Worm (Caenorhabditis elegans) whole organism, midembryonic: ENCODE data around the gene mig-23.

Source experiments
- T22C8.4 ChIP-seq: fragments of 200-800 bp; sonication (Bioruptor generic); IDR thresholded peaks from 2 replicates; pipeline ENCODE4 v1.3.6; 2022; ENCODE audit warnings: missing genetic modification characterization, missing compliant biosample characterization
- cog-1 ChIP-seq: sonication (generic microtip); optimal IDR thresholded peaks from 2 replicates; lab custom pipeline; 2016; ENCODE audit warnings: missing genetic modification characterization, missing compliant biosample characterization
- flt-1 ChIP-seq: fragments of 200-800 bp; sonication (Bioruptor generic); IDR thresholded peaks from 2 replicates; pipeline ENCODE4 v1.3.6; 2022; ENCODE audit warnings: missing genetic modification characterization, missing compliant biosample characterization
- klf-2 ChIP-seq: fragments of 200-800 bp; sonication (Bioruptor generic); conservative IDR thresholded peaks from 2 replicates; pipeline ENCODE4 v1.3.6; 2022; ENCODE audit warnings: missing genetic modification reagents, missing genetic modification characterization, missing compliant biosample characterization
- med-1 ChIP-seq: sonication (generic microtip); optimal IDR thresholded peaks from 2 replicates; lab custom pipeline; 2017; ENCODE audit warnings: missing genetic modification characterization, mild to moderate bottlenecking, missing compliant biosample characterization, antibody characterized with exemption, missing genetic modification reagents; ENCODE audit not compliant: insufficient read depth
- ref-1 ChIP-seq: fragments of 200-800 bp; sonication (Bioruptor generic); conservative IDR thresholded peaks from 2 replicates; pipeline ENCODE4 v1.3.6; 2022; ENCODE audit warnings: missing genetic modification reagents, missing genetic modification characterization, missing compliant biosample characterization
- tab-1 ChIP-seq: fragments of 200-800 bp; sonication (Bioruptor generic); IDR thresholded peaks from 2 replicates; pipeline ENCODE4 v1.3.6; 2022; ENCODE audit warnings: missing genetic modification characterization, missing compliant biosample characterization
- ztf-23 ChIP-seq: fragments of 200-800 bp; sonication (Bioruptor generic); IDR thresholded peaks from 2 replicates; pipeline ENCODE4 v1.3.6; 2022; ENCODE audit warnings: missing genetic modification reagents, missing genetic modification characterization, missing compliant biosample characterization
- ztf-29 ChIP-seq: fragments of 200-800 bp; sonication (Bioruptor generic); IDR thresholded peaks from 2 replicates; pipeline ENCODE4 v1.3.6; 2022; ENCODE audit warnings: missing genetic modification reagents, missing genetic modification characterization, missing compliant biosample characterization

mig-23 gene

ce11 chrX:5981698-5982097 lies 33.0 kb upstream of the mig-23 start:
- TF ChIP-seq klf-2 (GFP tag; lab: Robert Waterston, UW) (no peak), tab-1 (no peak), ref-1 (no peak), ztf-29 (GFP tag; lab: Robert Waterston, UW) (no peak), ztf-23 (no peak), T22C8.4 (no peak), flt-1 (no peak), med-1 (no peak), cog-1 (tag; lab: Kevin White, UChicago) (no peak)

ce11 chrX:5977754-5978153 lies 29.1 kb upstream of the mig-23 start, which contains the start of gene kin-2:
TSS of gene kin-2 (minus strand) at chrX:5977854.
- TF ChIP-seq ztf-29 (GFP tag; lab: Robert Waterston, UW), result no peak
- TF ChIP-seq ref-1, result no peak
- TF ChIP-seq ztf-23, result no peak
- no peak for TF ChIP-seq flt-1
- TF ChIP-seq tab-1, result no peak
- TF ChIP-seq cog-1 (tag; lab: Kevin White, UChicago), result no peak
- no peak for TF ChIP-seq klf-2 (GFP tag; lab: Robert Waterston, UW)
- no peak for TF ChIP-seq med-1
- no peak for TF ChIP-seq T22C8.4

ce11 chrX:5976206-5976960 lies 27.7 kb upstream of the mig-23 start:
- TF ChIP-seq ztf-23 (no peak), T22C8.4 (no peak), ztf-29 (GFP tag; lab: Robert Waterston, UW) (no peak), cog-1 (tag; lab: Kevin White, UChicago) (no peak), klf-2 (GFP tag; lab: Robert Waterston, UW) (no peak), flt-1 (no peak), tab-1 (no peak), med-1 (no peak), ref-1 (no peak)

- TF ChIP-seq ref-1 (no peak), cog-1 (tag; lab: Kevin White, UChicago) (no peak), T22C8.4 (no peak), ztf-29 (GFP tag; lab: Robert Waterston, UW) (no peak), tab-1 (no peak), flt-1 (no peak), med-1 (no peak), klf-2 (GFP tag; lab: Robert Waterston, UW) (no peak)
Observed at ce11 chrX:5975726-5976125, 27.1 kb upstream of the mig-23 start.

- no peak for TF ChIP-seq ztf-29 (GFP tag; lab: Robert Waterston, UW)
- no peak for TF ChIP-seq med-1
- no peak for TF ChIP-seq tab-1
- no peak for TF ChIP-seq ref-1
- TF ChIP-seq ztf-23, result no peak
- no peak for TF ChIP-seq flt-1
- no peak for TF ChIP-seq T22C8.4
- no peak for TF ChIP-seq klf-2 (GFP tag; lab: Robert Waterston, UW)
- TF ChIP-seq cog-1 (tag; lab: Kevin White, UChicago), result no peak
Observed at ce11 chrX:5975228-5975627, 26.6 kb upstream of the mig-23 start.

- no peak for TF ChIP-seq flt-1
- no peak for TF ChIP-seq cog-1 (tag; lab: Kevin White, UChicago)
- no peak for TF ChIP-seq ztf-23
- TF ChIP-seq klf-2 (GFP tag; lab: Robert Waterston, UW), result no peak
- TF ChIP-seq ref-1, result no peak
Observed at ce11 chrX:5972212-5972611, 23.5 kb upstream of the mig-23 start.

ce11 chrX:5962560-5962959 lies 13.9 kb upstream of the mig-23 start:
- no peak for TF ChIP-seq ref-1
- no peak for TF ChIP-seq T22C8.4
- no peak for TF ChIP-seq cog-1 (tag; lab: Kevin White, UChicago)
- TF ChIP-seq flt-1, result no peak
- no peak for TF ChIP-seq ztf-29 (GFP tag; lab: Robert Waterston, UW)
- no peak for TF ChIP-seq med-1
- TF ChIP-seq klf-2 (GFP tag; lab: Robert Waterston, UW), result no peak
- no peak for TF ChIP-seq tab-1

ce11 chrX:5960872-5961271 lies 12.2 kb upstream of the mig-23 start:
- TF ChIP-seq klf-2 (GFP tag; lab: Robert Waterston, UW), result no peak
- TF ChIP-seq med-1, result no peak
- no peak for TF ChIP-seq ztf-23
- TF ChIP-seq ztf-29 (GFP tag; lab: Robert Waterston, UW), result no peak
- no peak for TF ChIP-seq ref-1
- no peak for TF ChIP-seq cog-1 (tag; lab: Kevin White, UChicago)
- TF ChIP-seq T22C8.4, result no peak
- TF ChIP-seq tab-1, result no peak
- TF ChIP-seq flt-1, result no peak

- TF ChIP-seq tab-1 (no peak), T22C8.4 (no peak), ref-1 (no peak), ztf-29 (GFP tag; lab: Robert Waterston, UW) (no peak)
Observed at ce11 chrX:5958815-5959214, 10.1 kb upstream of the mig-23 start, which contains the start of gene R07E4.1. TSS of gene R07E4.1 (plus strand) at chrX:5959115.

- TF ChIP-seq ztf-23 (no peak), cog-1 (tag; lab: Kevin White, UChicago) (no peak), ztf-29 (GFP tag; lab: Robert Waterston, UW) (no peak), T22C8.4 (no peak), tab-1 (no peak), flt-1 (no peak), klf-2 (GFP tag; lab: Robert Waterston, UW) (no peak), ref-1 (no peak), med-1 (no peak)
Observed at ce11 chrX:5956130-5956529, 7.5 kb upstream of the mig-23 start.

- TF ChIP-seq ztf-23, result peak; percentile 62; the same call in 1 of the 2 replicates
- 0 out of 2 replicates have a peak, but pooled peaks have one; percentile 56 for TF ChIP-seq flt-1
- TF ChIP-seq cog-1 (tag; lab: Kevin White, UChicago), result peak; percentile 43
- no peak for TF ChIP-seq klf-2 (GFP tag; lab: Robert Waterston, UW)
- no peak for TF ChIP-seq ztf-29 (GFP tag; lab: Robert Waterston, UW)
Observed at ce11 chrX:5953174-5953573, 4.5 kb upstream of the mig-23 start, which contains the start of the genes R07E4.5 and R07E4.3. TSS of gene R07E4.5 (minus strand) at chrX:5953174. TSS of gene R07E4.3 (plus strand) at chrX:5953458.
